Worm (Caenorhabditis elegans) whole organism, L3 larva: Measurements from ENCODE around the gene C35B1.3.

ENCODE experiments used
- R02D3.7 ChIP-seq: fragments of 150-350 bp; optimal IDR thresholded peaks from 2 replicates; lab custom pipeline; 2014; ENCODE audit warnings: missing biosample characterization, missing genetic modification characterization
- aly-2 ChIP-seq: fragments of 150-350 bp; optimal IDR thresholded peaks from 2 replicates; lab custom pipeline; 2014; ENCODE audit warnings: missing biosample characterization, missing genetic modification characterization
- ama-1 ChIP-seq: fragments of 150-350 bp; optimal IDR thresholded peaks from 2 replicates; lab custom pipeline; 2018
- ceh-28 ChIP-seq: fragments of 150-350 bp; optimal IDR thresholded peaks from 2 replicates; lab custom pipeline; 2014; ENCODE audit warnings: missing biosample characterization, missing genetic modification reagents, missing genetic modification characterization
- ceh-82 ChIP-seq: fragments of 150-350 bp; optimal IDR thresholded peaks from 2 replicates; lab custom pipeline; 2014; ENCODE audit warnings: missing biosample characterization, missing genetic modification characterization
- ceh-9 ChIP-seq: sonication (generic microtip); optimal IDR thresholded peaks from 2 replicates; lab custom pipeline; 2018; ENCODE audit warnings: missing biosample characterization, missing genetic modification characterization
- egl-27 ChIP-seq: sonication (generic microtip); optimal IDR thresholded peaks from 4 replicates; lab custom pipeline; 2017; ENCODE audit warnings: missing biosample characterization, missing genetic modification reagents, missing genetic modification characterization
- elt-2 ChIP-seq: sonication (generic microtip); optimal IDR thresholded peaks from 2 replicates; lab custom pipeline; 2016; ENCODE audit warnings: missing genetic modification reagents, mild to moderate bottlenecking, missing genetic modification characterization, missing compliant biosample characterization
- fkh-10 ChIP-seq: sonication (generic microtip); optimal IDR thresholded peaks from 2 replicates; lab custom pipeline; 2017; ENCODE audit warnings: missing biosample characterization, missing genetic modification reagents, missing genetic modification characterization
- fos-1 ChIP-seq: fragments of 150-350 bp; optimal IDR thresholded peaks from 2 replicates; lab custom pipeline; 2014; ENCODE audit warnings: missing biosample characterization, missing genetic modification characterization
- hmg-11 ChIP-seq: sonication (generic microtip); optimal IDR thresholded peaks from 2 replicates; lab custom pipeline; 2016; ENCODE audit warnings: missing genetic modification characterization, missing compliant biosample characterization
- jun-1 ChIP-seq: fragments of 150-350 bp; optimal IDR thresholded peaks from 2 replicates; lab custom pipeline; 2014; ENCODE audit warnings: missing biosample characterization, missing genetic modification reagents, missing genetic modification characterization
- lin-15B ChIP-seq: fragments of 150-350 bp; optimal IDR thresholded peaks from 2 replicates; lab custom pipeline; 2014; ENCODE audit warnings: missing biosample characterization, missing genetic modification characterization
- lsy-12 ChIP-seq: sonication (generic microtip); optimal IDR thresholded peaks from 2 replicates; lab custom pipeline; 2016; ENCODE audit warnings: mild to moderate bottlenecking, missing genetic modification characterization, missing compliant biosample characterization
- mdl-1 ChIP-seq: fragments of 150-350 bp; optimal IDR thresholded peaks from 2 replicates; lab custom pipeline; 2014; ENCODE audit warnings: missing biosample characterization, missing genetic modification characterization
- mml-1 ChIP-seq: fragments of 150-350 bp; sonication (generic microtip); optimal IDR thresholded peaks from 3 replicates; lab custom pipeline; 2014; ENCODE audit warnings: missing biosample characterization, missing genetic modification characterization
- nfya-1 ChIP-seq: sonication (generic microtip); optimal IDR thresholded peaks from 2 replicates; lab custom pipeline; 2017; ENCODE audit warnings: missing genetic modification characterization, mild to moderate bottlenecking, missing compliant biosample characterization, antibody characterized with exemption, moderate library complexity; ENCODE audit not compliant: insufficient read depth
- nhr-11 ChIP-seq: fragments of 150-350 bp; optimal IDR thresholded peaks from 2 replicates; lab custom pipeline; 2014; ENCODE audit warnings: missing biosample characterization, missing genetic modification characterization
- nhr-23 ChIP-seq: fragments of 150-350 bp; optimal IDR thresholded peaks from 2 replicates; lab custom pipeline; 2014; ENCODE audit warnings: missing biosample characterization, missing genetic modification reagents, missing genetic modification characterization
- nhr-237 ChIP-seq: fragments of 150-350 bp; optimal IDR thresholded peaks from 2 replicates; lab custom pipeline; 2014; ENCODE audit warnings: missing biosample characterization, missing genetic modification characterization
- nhr-25 ChIP-seq: sonication (generic microtip); optimal IDR thresholded peaks from 2 replicates; lab custom pipeline; 2017; ENCODE audit warnings: missing biosample characterization, missing genetic modification characterization
- nhr-67 ChIP-seq: fragments of 150-350 bp; optimal IDR thresholded peaks from 2 replicates; lab custom pipeline; 2014; ENCODE audit warnings: missing biosample characterization, missing genetic modification characterization
- nhr-76 ChIP-seq: fragments of 150-350 bp; sonication (generic microtip); optimal IDR thresholded peaks from 5 replicates; lab custom pipeline; 2014; ENCODE audit warnings: missing biosample characterization, missing genetic modification characterization
- nhr-77 ChIP-seq: fragments of 150-350 bp; optimal IDR thresholded peaks from 2 replicates; lab custom pipeline; 2014; ENCODE audit warnings: missing biosample characterization, missing genetic modification characterization
- pqm-1 ChIP-seq: fragments of 150-350 bp; optimal IDR thresholded peaks from 2 replicates; lab custom pipeline; 2017; ENCODE audit warnings: missing biosample characterization, missing genetic modification characterization, inconsistent platforms
- sea-2 ChIP-seq: fragments of 150-350 bp; sonication (generic microtip); optimal IDR thresholded peaks from 4 replicates; lab custom pipeline; 2014; ENCODE audit warnings: missing biosample characterization, missing genetic modification reagents, missing genetic modification characterization
- snpc-4 ChIP-seq: fragments of 150-350 bp; optimal IDR thresholded peaks from 2 replicates; lab custom pipeline; 2014; ENCODE audit warnings: missing biosample characterization, missing genetic modification characterization
- unc-62 ChIP-seq: fragments of 150-350 bp; sonication (generic microtip); optimal IDR thresholded peaks from 4 replicates; lab custom pipeline; 2014; ENCODE audit warnings: missing biosample characterization, missing genetic modification reagents, missing genetic modification characterization
- zag-1 ChIP-seq: fragments of 150-350 bp; optimal IDR thresholded peaks from 2 replicates; lab custom pipeline; 2014; ENCODE audit warnings: missing biosample characterization, missing genetic modification characterization
- ztf-4 ChIP-seq: fragments of 150-350 bp; optimal IDR thresholded peaks from 2 replicates; lab custom pipeline; 2014; ENCODE audit warnings: missing biosample characterization, missing genetic modification characterization

Gene C35B1.3

ce11 chrIV:4063573-4063972, 17.4 kb upstream of the C35B1.3 start, which contains the start of gene ilys-6:
Gene ilys-6, minus strand, starts transcription at chrIV:4063673.
- TF ChIP-seq nhr-23 (tag; lab: Kevin White, UChicago) (no peak), nhr-25 (tag; lab: Kevin White, UChicago) (no peak), ceh-82 (no peak), sea-2 (no peak), snpc-4 (tag; lab: Kevin White, UChicago) (no peak), nhr-67 (tag; lab: Kevin White, UChicago) (no peak), egl-27 (tag; lab: Kevin White, UChicago) (no peak), aly-2 (tag; lab: Kevin White, UChicago) (no peak), nfya-1 (no peak), nhr-76 (tag; lab: Kevin White, UChicago) (no peak), ztf-4 (tag; lab: Kevin White, UChicago) (no peak), unc-62 (GFP tag; lab: Kevin White, UChicago) (no peak), zag-1 (tag; lab: Kevin White, UChicago) (no peak), nhr-77 (tag; lab: Kevin White, UChicago) (no peak), lin-15B (tag; lab: Kevin White, UChicago) (no peak), hmg-11 (tag; lab: Kevin White, UChicago) (no peak), ceh-28 (tag; lab: Kevin White, UChicago) (no peak)

ce11 chrIV:4067336-4067735, 13.6 kb upstream of the C35B1.3 start:
- no peak for TF ChIP-seq ztf-4 (tag; lab: Kevin White, UChicago)

DNA sequence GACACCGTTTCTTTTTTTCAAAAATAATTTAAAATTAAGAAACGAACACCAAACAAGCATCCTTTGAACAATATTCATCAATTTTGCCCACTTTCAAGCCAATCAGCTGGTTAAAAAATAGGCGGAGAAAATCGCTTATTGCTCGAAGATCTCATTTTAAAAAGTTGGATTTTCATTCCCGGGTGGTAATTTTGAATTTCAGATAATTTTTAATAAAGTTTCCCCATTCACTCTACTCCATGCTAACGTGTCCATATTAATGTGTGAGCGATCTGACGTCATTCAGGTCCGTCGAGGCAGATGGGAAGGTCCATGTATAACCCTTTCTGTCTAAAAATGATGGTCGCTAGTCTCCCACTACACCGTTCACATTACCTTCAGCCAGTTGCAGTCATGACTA, 12.5 kb upstream of the C35B1.3 start, which contains the start of gene fbxb-55:
TSS of gene fbxb-55 (plus strand) at position 301 of the 400 bp plus-strand sequence.
- no peak for TF ChIP-seq pqm-1 (tag; lab: Kevin White, UChicago)
- TF ChIP-seq ceh-28 (tag; lab: Kevin White, UChicago), result no peak
- TF ChIP-seq, all 47 proteins: peak for 0

DNA sequence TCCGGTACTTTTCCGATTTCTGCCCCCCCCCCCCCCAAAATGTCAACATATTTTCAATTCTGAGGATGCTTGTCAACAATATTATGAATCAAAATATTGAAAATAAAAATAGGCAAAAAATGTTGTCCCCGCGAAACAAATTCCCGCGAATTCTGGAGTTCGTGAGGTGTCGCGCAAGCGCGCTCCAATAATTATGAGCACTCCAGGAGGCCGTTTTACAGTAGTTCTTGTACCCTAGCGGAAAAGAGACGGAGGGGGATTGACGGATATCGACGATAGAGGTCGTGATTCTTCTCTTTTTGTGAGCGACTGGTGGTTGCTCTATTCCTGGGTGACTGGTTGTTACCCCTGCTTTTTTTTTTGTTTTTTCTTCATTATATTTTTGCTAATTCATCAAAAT, 10.1 kb upstream of the C35B1.3 start:
- no peak for TF ChIP-seq ama-1
- TF ChIP-seq nhr-11, result no peak
- no peak for TF ChIP-seq aly-2 (tag; lab: Kevin White, UChicago)
- no peak for TF ChIP-seq zag-1 (tag; lab: Kevin White, UChicago)
- TF ChIP-seq mdl-1 (tag; lab: Kevin White, UChicago), result no peak

DNA sequence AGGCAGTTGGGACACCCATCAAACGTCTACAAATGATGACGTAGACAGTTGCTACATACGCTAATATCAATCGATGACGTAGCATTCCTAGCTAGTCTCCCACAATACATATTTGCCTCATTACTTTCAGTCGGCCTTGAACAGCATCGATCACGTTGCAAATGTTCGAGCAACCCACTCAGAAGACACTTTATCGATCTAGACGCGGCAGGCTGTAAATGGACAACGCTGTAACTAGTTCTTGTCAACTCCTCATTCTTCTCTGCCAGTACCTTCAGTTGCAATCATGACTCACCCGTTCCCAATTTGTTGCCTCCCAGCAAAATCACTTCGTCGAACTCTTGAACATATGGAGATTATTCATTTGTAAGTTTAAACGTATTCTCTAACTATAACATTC, 8.9 kb upstream of the C35B1.3 start, which contains the start of gene pqn-75:
TSS of gene pqn-75 (plus strand) at position 301 of the 400 bp plus-strand sequence.
- TF ChIP-seq ztf-4 (tag; lab: Kevin White, UChicago), result no peak
- no peak for TF ChIP-seq nhr-11
- TF ChIP-seq unc-62 (GFP tag; lab: Kevin White, UChicago), result no peak
- no peak for TF ChIP-seq nhr-25 (tag; lab: Kevin White, UChicago)
- TF ChIP-seq lsy-12 (tag; lab: Kevin White, UChicago), result no peak
- TF ChIP-seq aly-2 (tag; lab: Kevin White, UChicago), result no peak
- no peak for TF ChIP-seq pqm-1 (tag; lab: Kevin White, UChicago)
- no peak for TF ChIP-seq jun-1 (tag; lab: Kevin White, UChicago)
- TF ChIP-seq lin-15B (tag; lab: Kevin White, UChicago), result no peak
- TF ChIP-seq ceh-9, result no peak
- no peak for TF ChIP-seq elt-2 (tag; lab: Kevin White, UChicago)
- no peak for TF ChIP-seq zag-1 (tag; lab: Kevin White, UChicago)
- no peak for TF ChIP-seq nhr-77 (tag; lab: Kevin White, UChicago)
- TF ChIP-seq mml-1, result no peak
- TF ChIP-seq hmg-11 (tag; lab: Kevin White, UChicago), result no peak
- no peak for TF ChIP-seq nhr-76 (tag; lab: Kevin White, UChicago)
- no peak for TF ChIP-seq nhr-237 (tag; lab: Kevin White, UChicago)
- no peak for TF ChIP-seq fos-1
- TF ChIP-seq fkh-10, result no peak
- TF ChIP-seq R02D3.7 (tag; lab: Kevin White, UChicago), result no peak

ce11 chrIV:4074610-4075009, 6.3 kb upstream of the C35B1.3 start, which contains the start of gene W03D2.9:
Gene W03D2.9, minus strand, starts transcription at chrIV:4074710.
- TF ChIP-seq nhr-11, result no peak
- no peak for TF ChIP-seq lin-15B (tag; lab: Kevin White, UChicago)
- TF ChIP-seq, all 47 proteins: peak for 0
